Worm (Caenorhabditis elegans) whole organism, L4 larva: ENCODE results near the gene cey-4.
A peak's percentile ranks its signal among the peaks of the same experiment; 100 is the strongest.

ENCODE experiments used
- T26A8.4 ChIP-seq: fragments of 200-800 bp; sonication (Bioruptor generic); IDR thresholded peaks from 2 replicates; pipeline ENCODE4 v1.3.6; 2022; ENCODE audit warnings: missing genetic modification characterization, missing compliant biosample characterization
- Y5F2A.4 ChIP-seq: fragments of 200-800 bp; sonication (Bioruptor generic); optimal IDR thresholded peaks from 2 replicates; lab custom pipeline; 2018; ENCODE audit warnings: mild to moderate bottlenecking, missing genetic modification characterization, missing compliant biosample characterization
- Y75B8A.6 ChIP-seq: fragments of 200-800 bp; sonication (Bioruptor generic); IDR thresholded peaks from 2 replicates; pipeline ENCODE4 v1.3.6; 2022; ENCODE audit warnings: missing genetic modification reagents, missing genetic modification characterization, missing compliant biosample characterization
- aha-1 ChIP-seq: fragments of 150-350 bp; peaks from one replicate; lab custom pipeline; 2014; ENCODE audit warnings: missing biosample characterization, missing genetic modification characterization
- ceh-28 ChIP-seq: fragments of 150-350 bp; optimal IDR thresholded peaks from 2 replicates; lab custom pipeline; 2014; ENCODE audit warnings: missing biosample characterization, missing genetic modification reagents, missing genetic modification characterization
- ceh-44 ChIP-seq: fragments of 200-800 bp; sonication (Bioruptor generic); IDR thresholded peaks from 2 replicates; pipeline ENCODE4 v1.3.6; 2022; ENCODE audit warnings: missing genetic modification reagents, missing genetic modification characterization, missing compliant biosample characterization
- ceh-82 ChIP-seq: sonication (generic microtip); optimal IDR thresholded peaks from 2 replicates; lab custom pipeline; 2017; ENCODE audit warnings: missing biosample characterization, missing genetic modification characterization
- ces-1 ChIP-seq: fragments of 150-350 bp; sonication (generic microtip); optimal IDR thresholded peaks from 4 replicates; lab custom pipeline; 2014; ENCODE audit warnings: missing biosample characterization, missing genetic modification reagents, missing genetic modification characterization
- daf-16 ChIP-seq, 3 experiments: sonication (generic microtip); optimal IDR thresholded peaks; 2 replicates each; lab custom pipeline; 2016 to 2017; ENCODE audit warnings: missing genetic modification characterization in 3 of 3, missing genetic modification reagents in 3 of 3, mild to moderate bottlenecking in 2 of 3, missing compliant biosample characterization in 2 of 3, missing biosample characterization in 1 of 3, moderate library complexity in 1 of 3
- dmd-6 ChIP-seq: fragments of 200-800 bp; sonication (Bioruptor generic); IDR thresholded peaks from 2 replicates; pipeline ENCODE4 v1.3.6; 2022; ENCODE audit warnings: missing genetic modification reagents, missing genetic modification characterization, missing compliant biosample characterization
- dpl-1 ChIP-seq: fragments of 150-350 bp; optimal IDR thresholded peaks from 2 replicates; lab custom pipeline; 2014; ENCODE audit warnings: missing biosample characterization, missing genetic modification reagents, missing genetic modification characterization
- dve-1 ChIP-seq: sonication (generic microtip); optimal IDR thresholded peaks from 2 replicates; lab custom pipeline; 2017; ENCODE audit warnings: antibody characterized with exemption, mild to moderate bottlenecking, missing genetic modification characterization, missing compliant biosample characterization; ENCODE audit not compliant: insufficient read depth
- egl-43 ChIP-seq: fragments of 200-800 bp; sonication (Bioruptor generic); IDR thresholded peaks from 2 replicates; pipeline ENCODE4 v1.3.6; 2022; ENCODE audit warnings: missing genetic modification reagents, missing genetic modification characterization, missing compliant biosample characterization
- hlh-30 ChIP-seq: sonication (generic microtip); optimal IDR thresholded peaks from 2 replicates; lab custom pipeline; 2017; ENCODE audit warnings: antibody characterized with exemption, mild to moderate bottlenecking, missing genetic modification characterization, missing compliant biosample characterization; ENCODE audit not compliant: insufficient read depth
- lin-29 ChIP-seq: fragments of 200-800 bp; sonication (Bioruptor generic); IDR thresholded peaks from 2 replicates; pipeline ENCODE4 v1.3.6; 2022; ENCODE audit warnings: missing genetic modification reagents, missing genetic modification characterization, missing compliant biosample characterization
- lin-38 ChIP-seq: fragments of 200-800 bp; sonication (Bioruptor generic); IDR thresholded peaks from 2 replicates; pipeline ENCODE4 v1.3.6; 2022; ENCODE audit warnings: missing genetic modification reagents, missing genetic modification characterization, missing compliant biosample characterization
- lsy-2 ChIP-seq, 2 experiments: fragments of 150-350 bp in 1 of 2; sonication (generic microtip) in 1 of 2; optimal IDR thresholded peaks; 2 replicates each; lab custom pipeline; 2014 to 2017; ENCODE audit warnings: missing biosample characterization in 2 of 2, missing genetic modification characterization in 2 of 2
- mep-1 ChIP-seq: fragments of 150-350 bp; sonication (generic microtip); optimal IDR thresholded peaks from 3 replicates; lab custom pipeline; 2014; ENCODE audit warnings: missing biosample characterization, missing genetic modification characterization
- mes-2 ChIP-seq: sonication (generic microtip); optimal IDR thresholded peaks from 2 replicates; lab custom pipeline; 2016; ENCODE audit warnings: missing genotype, mild to moderate bottlenecking, missing genetic modification characterization, missing compliant biosample characterization; ENCODE audit not compliant: poor library complexity, severe bottlenecking
- mxl-3 ChIP-seq: fragments of 200-800 bp; sonication (Bioruptor generic); optimal IDR thresholded peaks from 2 replicates; lab custom pipeline; 2018; ENCODE audit warnings: mild to moderate bottlenecking, missing genetic modification characterization, missing compliant biosample characterization
- nhr-10 ChIP-seq: fragments of 150-350 bp; optimal IDR thresholded peaks from 2 replicates; lab custom pipeline; 2014; ENCODE audit warnings: missing biosample characterization, missing genetic modification characterization
- nhr-11 ChIP-seq: fragments of 150-350 bp; optimal IDR thresholded peaks from 2 replicates; lab custom pipeline; 2014; ENCODE audit warnings: missing biosample characterization, missing genetic modification characterization
- nhr-25 ChIP-seq: sonication (generic microtip); optimal IDR thresholded peaks from 2 replicates; lab custom pipeline; 2017; ENCODE audit warnings: missing genetic modification characterization, mild to moderate bottlenecking, missing compliant biosample characterization, antibody characterized with exemption, moderate library complexity, borderline replicate concordance; ENCODE audit not compliant: insufficient read depth
- nhr-42 ChIP-seq: fragments of 200-800 bp; sonication (Bioruptor generic); IDR thresholded peaks from 2 replicates; pipeline ENCODE4 v1.3.6; 2022; ENCODE audit warnings: missing genetic modification characterization, missing compliant biosample characterization
- nhr-6 ChIP-seq: fragments of 150-350 bp; optimal IDR thresholded peaks from 2 replicates; lab custom pipeline; 2014; ENCODE audit warnings: missing biosample characterization, missing genetic modification characterization
- nhr-76 ChIP-seq: fragments of 150-350 bp; optimal IDR thresholded peaks from 2 replicates; lab custom pipeline; 2014; ENCODE audit warnings: missing biosample characterization, missing genetic modification characterization
- nhr-77 ChIP-seq: fragments of 150-350 bp; optimal IDR thresholded peaks from 2 replicates; lab custom pipeline; 2014; ENCODE audit warnings: missing biosample characterization, missing genetic modification characterization
- php-3 ChIP-seq: fragments of 200-800 bp; sonication (Bioruptor generic); IDR thresholded peaks from 2 replicates; pipeline ENCODE4 v1.3.6; 2022; ENCODE audit warnings: missing genetic modification reagents, missing genetic modification characterization, missing compliant biosample characterization
- saeg-2 ChIP-seq: fragments of 200-800 bp; sonication (Bioruptor generic); IDR thresholded peaks from 2 replicates; pipeline ENCODE4 v1.3.6; 2022; ENCODE audit warnings: missing genetic modification reagents, missing genetic modification characterization, missing compliant biosample characterization
- unc-62 ChIP-seq, 3 experiments: fragments of 150-350 bp in 1 of 3; sonication (generic microtip); optimal IDR thresholded peaks in 2 of 3; peaks in 1 of 3; 1 replicate in 1 of 3; 2 replicates in 2 of 3; lab custom pipeline; 2014 to 2017; ENCODE audit warnings: missing biosample characterization in 3 of 3, missing genetic modification characterization in 3 of 3, missing genetic modification reagents in 3 of 3, missing genotype in 1 of 3
- vab-7 ChIP-seq: fragments of 200-800 bp; sonication (Bioruptor generic); IDR thresholded peaks from 2 replicates; pipeline ENCODE4 v1.3.6; 2022; ENCODE audit warnings: missing genetic modification reagents, missing genetic modification characterization, missing compliant biosample characterization
- zag-1 ChIP-seq: fragments of 150-350 bp; optimal IDR thresholded peaks from 2 replicates; lab custom pipeline; 2014; ENCODE audit warnings: missing biosample characterization, missing genetic modification characterization
- ztf-7 ChIP-seq: fragments of 150-350 bp; optimal IDR thresholded peaks from 2 replicates; lab custom pipeline; 2014; ENCODE audit warnings: missing biosample characterization, missing genetic modification characterization

The cey-4 gene

ce11 chrIII:10868653-10869392, at the start of gene cey-4, which contains the start of gene vps-50:
Gene cey-4 (minus strand): TSS chrIII:10868703.
Gene vps-50 (plus strand): TSS chrIII:10869193.
- TF ChIP-seq vab-7 (GFP tag; lab: Robert Waterston, UW) = no peak
- TF ChIP-seq nhr-77 = no peak
- TF ChIP-seq dve-1 (tag; lab: Kevin White, UChicago) = peak; percentile 17
- no peak for TF ChIP-seq nhr-10 (tag; lab: Kevin White, UChicago)
- TF ChIP-seq nhr-11 (tag; lab: Kevin White, UChicago) = peak; percentile 5
- TF ChIP-seq lsy-2 (tag; optimal IDR thresholded peaks at IDR 0.05; lab: Kevin White, UChicago) = peak in 1 of 2 experiments; percentile 45
- peak; percentile 12 for TF ChIP-seq hlh-30 (tag; lab: Kevin White, UChicago)
- TF ChIP-seq mep-1 = peak; percentile 31
- no peak for TF ChIP-seq nhr-42 (GFP tag; lab: Robert Waterston, UW)
- TF ChIP-seq egl-43 = no peak
- TF ChIP-seq nhr-6 (tag; lab: Kevin White, UChicago) = no peak
- TF ChIP-seq dpl-1 (GFP tag; lab: Kevin White, UChicago) = peak; percentile 53
- peak; percentile 50 for TF ChIP-seq ceh-28
- TF ChIP-seq mxl-3 (GFP tag; lab: Kevin White, UChicago) = no peak
- peak; percentile 28; the same call in 1 of the 2 replicates for TF ChIP-seq dmd-6 (GFP tag; lab: Robert Waterston, UW)
- no peak for TF ChIP-seq saeg-2 (GFP tag; lab: Robert Waterston, UW)
- TF ChIP-seq nhr-25 (tag; lab: Kevin White, UChicago) = no peak
- peak; percentile 35 for TF ChIP-seq lin-38
- TF ChIP-seq mes-2 (tag; lab: Kevin White, UChicago) = peak; percentile 64
- peak; percentile 25 for TF ChIP-seq aha-1 (tag; lab: Kevin White, UChicago)
- TF ChIP-seq daf-16 (GFP tag; optimal IDR thresholded peaks at IDR 0.05; lab: Kevin White, UChicago) = no peak
- no peak for TF ChIP-seq daf-16 (tag; optimal IDR thresholded peaks at IDR 0.05; lab: Kevin White, UChicago)

ce11 chrIII:10914971-10915370, 46.5 kb upstream of the cey-4 start:
- TF ChIP-seq aha-1 (tag; lab: Kevin White, UChicago) = peak; percentile 93
- TF ChIP-seq unc-62 (GFP tag; optimal IDR thresholded peaks at IDR 0.05 in 1 of 2; lab: Kevin White, UChicago) = no peak
- no peak for TF ChIP-seq unc-62 (tag; optimal IDR thresholded peaks at IDR 0.05; lab: Kevin White, UChicago)
- no peak for TF ChIP-seq php-3 (GFP tag; lab: Robert Waterston, UW)
- no peak for TF ChIP-seq ces-1 (GFP tag; lab: Kevin White, UChicago)

ce11 chrIII:10911160-10911559, 42.7 kb upstream of the cey-4 start, which contains the start of gene cut-6:
Gene cut-6 (plus strand): TSS chrIII:10911460.
- TF ChIP-seq zag-1 (tag; lab: Kevin White, UChicago) (no peak), ztf-7 (tag; lab: Kevin White, UChicago) (no peak), hlh-30 (tag; lab: Kevin White, UChicago) (no peak), ceh-44 (GFP tag; lab: Robert Waterston, UW) (no peak), lin-29 (GFP tag; lab: Robert Waterston, UW) (no peak), aha-1 (tag; lab: Kevin White, UChicago) (peak; percentile 21), Y75B8A.6 (GFP tag; lab: Robert Waterston, UW) (no peak)

ce11 chrIII:10909166-10909565, 40.7 kb upstream of the cey-4 start:
- TF ChIP-seq ceh-82 (no peak), nhr-10 (tag; lab: Kevin White, UChicago) (no peak), lin-29 (GFP tag; lab: Robert Waterston, UW) (no peak), egl-43 (no peak), Y5F2A.4 (GFP tag; lab: Kevin White, UChicago) (no peak), aha-1 (tag; lab: Kevin White, UChicago) (peak; percentile 78), T26A8.4 (GFP tag; lab: Robert Waterston, UW) (no peak), nhr-76 (no peak)
